Worm (Caenorhabditis elegans) whole organism, young adult: ENCODE results near the gene T21B10.4.

Source experiments
- aptf-3 ChIP-seq: fragments of 200-800 bp; sonication (Bioruptor generic); IDR thresholded peaks from 2 replicates; pipeline ENCODE4 v1.3.6; 2022; ENCODE audit warnings: missing genetic modification characterization, missing compliant biosample characterization
- let-607 ChIP-seq, 2 experiments: fragments of 200-800 bp in 1 of 2; sonication (Bioruptor generic) in 1 of 2; sonication (generic microtip) in 1 of 2; optimal IDR thresholded peaks; 2 replicates each; lab custom pipeline; 2016 to 2018; ENCODE audit warnings: mild to moderate bottlenecking in 2 of 2, missing compliant biosample characterization in 2 of 2, missing genetic modification characterization in 2 of 2, moderate library complexity in 2 of 2, missing genotype in 1 of 2
- madf-8 ChIP-seq: fragments of 200-800 bp; sonication (Bioruptor generic); conservative IDR thresholded peaks from 2 replicates; pipeline ENCODE4 v1.3.6; 2022; ENCODE audit warnings: missing genetic modification reagents, missing genetic modification characterization, missing compliant biosample characterization

DNA sequence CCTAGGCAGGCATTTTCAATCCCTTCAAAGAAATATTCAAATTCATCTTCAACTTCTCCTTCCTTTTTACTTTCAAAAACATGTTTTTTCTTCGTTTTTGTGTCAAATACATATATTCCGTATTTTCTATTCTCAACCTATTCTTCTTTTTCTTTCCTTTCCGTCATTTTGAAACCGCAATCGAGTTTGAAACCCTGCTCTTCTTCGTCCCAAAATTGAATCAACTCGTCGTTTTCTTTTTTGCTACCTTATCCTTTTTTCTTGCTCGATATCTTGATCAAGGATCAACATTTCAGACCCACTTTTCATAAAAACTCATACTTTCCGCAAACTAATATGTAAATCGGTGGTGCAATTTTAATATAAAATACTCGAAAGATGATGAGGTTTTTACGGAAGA lies 4.5 kb downstream of the T21B10.4 start:
- no peak for TF ChIP-seq let-607 (tag; optimal IDR thresholded peaks at IDR 0.05; lab: Kevin White, UChicago)
- TF ChIP-seq aptf-3 (GFP tag; lab: Robert Waterston, UW), result no peak
- no peak for TF ChIP-seq madf-8 (GFP tag; lab: Robert Waterston, UW)
